Worm (Caenorhabditis elegans) whole organism, L3 larva: ENCODE results near the gene srv-26.

Experiments used
- eor-1 ChIP-seq, 2 experiments: fragments of 150-350 bp; optimal IDR thresholded peaks; 2 replicates each; lab custom pipeline; 2014 to 2018; ENCODE audit warnings: missing biosample characterization in 2 of 2, missing genetic modification characterization in 2 of 2
- lin-39 ChIP-seq: fragments of 150-350 bp; optimal IDR thresholded peaks from 2 replicates; lab custom pipeline; 2018; ENCODE audit warnings: missing biosample characterization, missing genetic modification reagents, missing genetic modification characterization
- unc-62 ChIP-seq: fragments of 150-350 bp; sonication (generic microtip); optimal IDR thresholded peaks from 4 replicates; lab custom pipeline; 2014; ENCODE audit warnings: missing biosample characterization, missing genetic modification reagents, missing genetic modification characterization

DNA sequence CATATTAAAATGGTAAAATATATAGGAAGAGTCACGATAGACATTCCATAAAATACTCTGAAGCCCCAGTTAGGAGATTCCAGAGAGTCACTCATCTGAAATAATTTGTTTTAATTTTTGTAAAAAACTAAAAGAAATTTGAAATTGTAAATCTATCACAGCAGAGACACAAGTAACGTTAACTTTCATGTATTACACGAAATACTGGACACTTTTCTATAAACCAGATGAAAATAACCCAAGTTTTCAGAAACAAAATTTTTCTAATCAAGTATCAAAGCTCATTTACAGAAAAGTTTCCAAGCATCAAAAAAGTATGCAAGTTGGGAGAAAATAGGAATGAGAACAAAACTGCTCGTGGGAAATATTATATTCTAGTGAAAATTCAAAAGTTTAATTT is 3.4 kb downstream of the srv-26 start, which contains the start of gene srv-27:
- TF ChIP-seq unc-62: no peak
- no peak for TF ChIP-seq eor-1 (tag; optimal IDR thresholded peaks at IDR 0.05; lab: Kevin White, UChicago)
- TF ChIP-seq lin-39 (tag; lab: Kevin White, UChicago): no peak
